Worm (Caenorhabditis elegans): ENCODE measurements around the gene attf-2.

The attf-2 gene

DNA sequence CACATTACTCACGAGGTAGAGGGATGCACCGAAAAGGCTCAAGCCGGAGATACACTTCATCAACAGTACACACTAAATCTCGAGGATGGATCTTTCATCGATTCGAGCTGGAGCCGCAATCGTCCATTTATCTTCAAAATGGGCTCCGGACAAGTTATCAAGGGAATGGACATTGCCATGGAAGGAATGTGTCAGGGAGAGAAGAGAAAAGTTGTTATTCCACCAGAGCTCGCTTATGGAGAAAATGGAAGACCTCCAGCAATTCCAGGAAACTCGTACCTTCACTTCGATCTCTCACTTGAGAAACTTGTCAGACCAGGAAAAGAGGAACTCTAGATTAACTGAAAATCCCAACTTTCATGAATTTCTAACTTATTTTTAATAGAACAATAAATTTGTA lies 30.0 kb upstream of the attf-2 start:
- TF ChIP-seq B0310.2 (tag; optimal IDR thresholded peaks at IDR 0.05) (no peak), tbx-11 (GFP tag; IDR thresholded peaks at IDR 0.05) (no peak), F13C5.2 (tag; optimal IDR thresholded peaks at IDR 0.05) (no peak), tbx-37 (GFP tag; conservative IDR thresholded peaks at IDR 0.05) (no peak), hnd-1 (tag; optimal IDR thresholded peaks at IDR 0.05) (no peak), hmg-4 (GFP tag; optimal IDR thresholded peaks at IDR 0.05) (no peak), sea-1 (GFP tag; conservative IDR thresholded peaks at IDR 0.05) (no peak), ama-1 (optimal IDR thresholded peaks at IDR 0.05) (peak; percentile 75)

- no peak for TF ChIP-seq ceh-36 (tag; optimal IDR thresholded peaks at IDR 0.05)
Measured at ce11 chrV:7224947-7225346, 29.0 kb upstream of the attf-2 start, which contains the start of gene fkb-3. Gene fkb-3, plus strand, starts transcription at chrV:7225223.

ce11 chrV:7224353-7224752 lies 28.4 kb upstream of the attf-2 start:
- TF ChIP-seq hnd-1 (tag; optimal IDR thresholded peaks at IDR 0.05) (no peak), hmbx-1 (tag; optimal IDR thresholded peaks at IDR 0.05) (no peak)

DNA sequence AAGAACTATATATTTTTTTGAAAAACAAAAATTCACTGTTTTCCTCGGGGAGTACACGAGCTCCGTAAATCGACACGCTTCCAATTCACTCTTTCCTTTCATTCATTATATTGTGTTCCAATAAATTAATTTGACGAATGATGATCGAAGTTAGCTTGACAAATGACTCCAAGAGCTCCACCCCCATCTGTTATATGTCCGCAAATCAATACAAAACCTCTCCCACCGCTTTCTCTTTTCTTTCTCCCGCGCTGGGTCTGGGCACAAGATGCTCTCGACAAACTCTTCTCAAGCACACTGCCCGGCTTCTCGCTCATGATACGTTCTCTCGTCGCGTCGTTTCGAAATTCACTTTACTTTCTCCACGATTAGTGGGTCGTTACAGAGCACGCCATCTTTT lies 28.0 kb upstream of the attf-2 start, which contains the start of gene C13F10.1:
C13F10.1 (plus strand) TSS at position 138 of the 400 bp plus-strand sequence.
- no peak for TF ChIP-seq scrt-1 (GFP tag; IDR thresholded peaks at IDR 0.05)
- no peak for TF ChIP-seq ceh-36 (tag; optimal IDR thresholded peaks at IDR 0.05)
- no peak for TF ChIP-seq hnd-1 (tag; optimal IDR thresholded peaks at IDR 0.05)
- TF ChIP-seq pes-1 (GFP tag; IDR thresholded peaks at IDR 0.05), result no peak
- no peak for TF ChIP-seq tra-4 (tag; optimal IDR thresholded peaks at IDR 0.05)

ce11 chrV:7223152-7223551 lies 27.2 kb upstream of the attf-2 start, which contains the start of gene C13F10.7:
Gene C13F10.7, minus strand, starts transcription at chrV:7223252.
- no peak for TF ChIP-seq ama-1 (optimal IDR thresholded peaks at IDR 0.05)
- TF ChIP-seq ceh-36 (tag; optimal IDR thresholded peaks at IDR 0.05), result no peak
- no peak for TF ChIP-seq pes-1 (GFP tag; IDR thresholded peaks at IDR 0.05)
- TF ChIP-seq ets-7 (tag; optimal IDR thresholded peaks at IDR 0.05), result no peak
- TF ChIP-seq hnd-1 (tag; optimal IDR thresholded peaks at IDR 0.05), result no peak
- no peak for TF ChIP-seq tra-4 (tag; optimal IDR thresholded peaks at IDR 0.05)
- TF ChIP-seq F13C5.2 (tag; optimal IDR thresholded peaks at IDR 0.05), result no peak
- TF ChIP-seq tbx-11 (GFP tag; IDR thresholded peaks at IDR 0.05), result no peak
- TF ChIP-seq aly-1 (tag; optimal IDR thresholded peaks at IDR 0.05), result no peak
- TF ChIP-seq hmbx-1 (tag; optimal IDR thresholded peaks at IDR 0.05), result no peak

DNA sequence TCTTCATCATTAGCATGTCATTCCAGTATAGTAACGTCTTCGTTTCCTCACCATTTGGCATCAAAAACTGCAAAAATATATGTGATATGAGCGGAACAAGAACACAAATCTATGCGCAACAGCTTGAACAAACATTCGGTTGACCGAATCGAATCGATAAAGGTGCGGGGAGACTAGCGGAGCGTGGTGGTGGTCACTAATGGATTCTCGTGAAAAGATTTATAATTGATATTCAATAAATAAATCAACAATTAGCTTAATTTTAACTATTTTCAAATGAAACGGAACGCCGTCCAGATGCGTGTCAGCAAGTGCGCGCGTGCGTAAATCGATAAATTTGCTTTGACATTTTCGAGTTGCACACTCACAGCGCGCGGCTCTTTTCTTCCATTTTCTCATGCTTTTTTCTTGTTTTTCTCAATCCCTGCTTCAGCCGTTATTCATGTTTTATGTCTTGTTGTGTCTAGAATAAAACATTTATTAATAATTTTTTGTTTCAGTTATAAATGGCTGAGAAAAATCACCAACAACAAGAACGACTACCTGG lies 25.1 kb upstream of the attf-2 start, which contains the start of the genes C13F10.8, C13F10.6 and kxd-1:
C13F10.8 (minus strand) TSS at position 51 of the 547 bp plus-strand sequence.
C13F10.6 (minus strand) TSS at position 67 of the 547 bp plus-strand sequence.
kxd-1 (plus strand) TSS at position 497 of the 547 bp plus-strand sequence.
- TF ChIP-seq hmg-4 (GFP tag; optimal IDR thresholded peaks at IDR 0.05) (peak; percentile 4), ceh-13 (GFP tag; optimal IDR thresholded peaks at IDR 0.05) (no peak)

ce11 chrV:7218988-7219387 lies 23.1 kb upstream of the attf-2 start, which contains the start of gene C13F10.5:
Gene C13F10.5, minus strand, starts transcription at chrV:7219088.
- TF ChIP-seq pes-1 (GFP tag; IDR thresholded peaks at IDR 0.05), result no peak
- no peak for TF ChIP-seq hmg-4 (GFP tag; optimal IDR thresholded peaks at IDR 0.05)
- TF ChIP-seq ceh-36 (tag; optimal IDR thresholded peaks at IDR 0.05), result no peak
- TF ChIP-seq hnd-1 (tag; optimal IDR thresholded peaks at IDR 0.05), result no peak
- TF ChIP-seq scrt-1 (GFP tag; IDR thresholded peaks at IDR 0.05), result no peak
- no peak for TF ChIP-seq ceh-13 (GFP tag; optimal IDR thresholded peaks at IDR 0.05)
- TF ChIP-seq tbx-37 (GFP tag; conservative IDR thresholded peaks at IDR 0.05), result no peak
- no peak for TF ChIP-seq F13C5.2 (tag; optimal IDR thresholded peaks at IDR 0.05)
- TF ChIP-seq tra-4 (tag; optimal IDR thresholded peaks at IDR 0.05), result no peak
- TF ChIP-seq tbx-11 (GFP tag; IDR thresholded peaks at IDR 0.05), result no peak
- no peak for TF ChIP-seq sea-1 (GFP tag; conservative IDR thresholded peaks at IDR 0.05)

DNA sequence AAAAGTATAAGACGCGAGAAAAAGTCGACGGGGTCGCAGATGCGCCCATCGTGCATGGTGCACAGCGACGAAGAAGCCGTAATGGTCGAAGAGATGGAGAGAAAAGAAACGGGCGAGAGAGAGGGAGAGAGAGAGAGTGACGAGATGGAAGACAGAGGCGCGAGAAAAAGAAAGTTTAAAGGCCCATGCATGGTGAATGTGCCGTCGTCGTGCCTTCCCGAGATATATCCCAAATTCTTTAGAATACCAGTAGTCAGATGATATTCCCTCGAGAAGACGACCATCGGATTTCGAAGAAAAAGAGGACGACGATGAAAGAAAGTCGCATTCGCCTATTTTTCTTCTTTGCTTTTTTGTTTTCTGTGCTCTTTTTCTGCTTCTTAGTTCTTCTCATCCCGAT lies 20.1 kb upstream of the attf-2 start:
- TF ChIP-seq ets-7 (tag; optimal IDR thresholded peaks at IDR 0.05), result no peak
- no peak for TF ChIP-seq hnd-1 (tag; optimal IDR thresholded peaks at IDR 0.05)
- TF ChIP-seq hmg-4 (GFP tag; optimal IDR thresholded peaks at IDR 0.05), result no peak
- TF ChIP-seq ama-1 (optimal IDR thresholded peaks at IDR 0.05), result no peak

- TF ChIP-seq scrt-1 (GFP tag; IDR thresholded peaks at IDR 0.05), result no peak
Measured at ce11 chrV:7214802-7215201, 18.9 kb upstream of the attf-2 start, which contains the start of gene soap-1. Gene soap-1, minus strand, starts transcription at chrV:7214902.

- TF ChIP-seq tbx-11 (GFP tag; IDR thresholded peaks at IDR 0.05), result no peak
- no peak for TF ChIP-seq ceh-36 (tag; optimal IDR thresholded peaks at IDR 0.05)
- TF ChIP-seq hnd-1 (tag; optimal IDR thresholded peaks at IDR 0.05), result no peak
- TF ChIP-seq B0310.2 (tag; optimal IDR thresholded peaks at IDR 0.05), result no peak
- no peak for TF ChIP-seq ets-7 (tag; optimal IDR thresholded peaks at IDR 0.05)
- no peak for TF ChIP-seq hmg-4 (GFP tag; optimal IDR thresholded peaks at IDR 0.05)
- TF ChIP-seq F13C5.2 (tag; optimal IDR thresholded peaks at IDR 0.05), result no peak
- no peak for TF ChIP-seq tra-4 (tag; optimal IDR thresholded peaks at IDR 0.05)
- no peak for TF ChIP-seq ceh-13 (GFP tag; optimal IDR thresholded peaks at IDR 0.05)
- no peak for TF ChIP-seq tbx-37 (GFP tag; conservative IDR thresholded peaks at IDR 0.05)
- no peak for TF ChIP-seq pes-1 (GFP tag; IDR thresholded peaks at IDR 0.05)
- no peak for TF ChIP-seq aly-1 (tag; optimal IDR thresholded peaks at IDR 0.05)
- no peak for TF ChIP-seq sea-1 (GFP tag; conservative IDR thresholded peaks at IDR 0.05)
- TF ChIP-seq hmbx-1 (tag; optimal IDR thresholded peaks at IDR 0.05), result no peak
- TF ChIP-seq scrt-1 (GFP tag; IDR thresholded peaks at IDR 0.05), result no peak
- TF ChIP-seq flt-1 (GFP tag; IDR thresholded peaks at IDR 0.05), result no peak
- no peak for TF ChIP-seq ama-1 (optimal IDR thresholded peaks at IDR 0.05)
Measured at ce11 chrV:7209001-7209400, 13.1 kb upstream of the attf-2 start.

All from whole organism, early embryonic.